Worm (Caenorhabditis elegans): ENCODE results near the gene T09A5.4.

The T09A5.4 gene

ce11 chrII:7863480-7864125 is 17.6 kb downstream of the T09A5.4 start (continued):
- TF ChIP-seq atf-7 (tag; optimal IDR thresholded peaks at IDR 0.05): no peak
- TF ChIP-seq F33H1.4 (GFP tag; IDR thresholded peaks at IDR 0.05): peak; percentile 71
- TF ChIP-seq ztf-26 (tag; optimal IDR thresholded peaks at IDR 0.05): no peak
- TF ChIP-seq lir-1 (GFP tag; conservative IDR thresholded peaks at IDR 0.05): no peak
- no peak for TF ChIP-seq let-526 (GFP tag; IDR thresholded peaks at IDR 0.05)
- TF ChIP-seq gei-17 (GFP tag; optimal IDR thresholded peaks at IDR 0.05): no peak
- TF ChIP-seq let-607 (tag; optimal IDR thresholded peaks at IDR 0.05): no peak
- no peak for TF ChIP-seq F52B5.7 (tag; optimal IDR thresholded peaks at IDR 0.05)
- no peak for TF ChIP-seq snpc-3.4 (tag; optimal IDR thresholded peaks at IDR 0.05)
- no peak for TF ChIP-seq ZK185.1 (tag; optimal IDR thresholded peaks at IDR 0.05; ENCODE audit: poor library complexity, severe bottlenecking)
- TF ChIP-seq attf-5 (GFP tag; optimal IDR thresholded peaks at IDR 0.05): no peak
- no peak for TF ChIP-seq B0035.1 (tag; optimal IDR thresholded peaks at IDR 0.05)
- TF ChIP-seq F55B11.4 (tag; optimal IDR thresholded peaks at IDR 0.05; ENCODE audit: borderline replicate concordance, insufficient read depth): no peak
- no peak for TF ChIP-seq xnd-1 (tag; optimal IDR thresholded peaks at IDR 0.05)
- no peak for TF ChIP-seq Y56A3A.18 (GFP tag; IDR thresholded peaks at IDR 0.05)
- 0 out of 2 replicates have a peak, but pooled peaks have one; percentile 11 for TF ChIP-seq Y67H2A.10 (GFP tag; conservative IDR thresholded peaks at IDR 0.05)
- no peak for TF ChIP-seq nfya-2 (GFP tag; IDR thresholded peaks at IDR 0.05)
- no peak for TF ChIP-seq cebp-1 (GFP tag; IDR thresholded peaks at IDR 0.05)
- peak; percentile 8 for TF ChIP-seq cebp-1 (tag; optimal IDR thresholded peaks at IDR 0.05)
- TF ChIP-seq mxl-1 (tag; optimal IDR thresholded peaks at IDR 0.05): no peak
- peak; percentile 21 for TF ChIP-seq chd-7 (tag; optimal IDR thresholded peaks at IDR 0.05)
- no peak for TF ChIP-seq nhr-179 (tag; optimal IDR thresholded peaks at IDR 0.05)
- TF ChIP-seq tlf-1 (GFP tag; optimal IDR thresholded peaks at IDR 0.05): no peak
- TF ChIP-seq egrh-3 (GFP tag; IDR thresholded peaks at IDR 0.05): peak; percentile 79; the same call in 1 of the 2 replicates
- TF ChIP-seq nhr-90 (tag; optimal IDR thresholded peaks at IDR 0.05): no peak
- no peak for TF ChIP-seq repo-1 (tag; optimal IDR thresholded peaks at IDR 0.05)
- no peak for TF ChIP-seq F23B12.7 (tag; optimal IDR thresholded peaks at IDR 0.05; ENCODE audit: insufficient read depth)
- peak; percentile 25 for TF ChIP-seq athp-1 (tag; optimal IDR thresholded peaks at IDR 0.05)
- TF ChIP-seq lsl-1 (GFP tag; optimal IDR thresholded peaks at IDR 0.05): peak; percentile 13
- TF ChIP-seq die-1 (tag; optimal IDR thresholded peaks at IDR 0.05): peak; percentile 9
- peak; percentile 59 for TF ChIP-seq hsf-1 (GFP tag; IDR thresholded peaks at IDR 0.05)
- TF ChIP-seq ekl-4 (GFP tag; IDR thresholded peaks at IDR 0.05): no peak
- TF ChIP-seq snpc-1.3 (tag; optimal IDR thresholded peaks at IDR 0.05; ENCODE audit: insufficient read depth): no peak
- no peak for TF ChIP-seq hlh-26 (GFP tag; conservative IDR thresholded peaks at IDR 0.05)
- no peak; the same call in 1 of the 2 replicates for TF ChIP-seq madf-8 (GFP tag; conservative IDR thresholded peaks at IDR 0.05)
- no peak for TF ChIP-seq lin-40 (tag; optimal IDR thresholded peaks at IDR 0.05)
- 0 out of 2 replicates have a peak, but pooled peaks have one; percentile 6 for TF ChIP-seq ztf-28 (GFP tag; IDR thresholded peaks at IDR 0.05)
- no peak for TF ChIP-seq rec-8 (tag; optimal IDR thresholded peaks at IDR 0.05)
- TF ChIP-seq dpl-1 (GFP tag; optimal IDR thresholded peaks at IDR 0.05): no peak
- peak; percentile 33; the same call in 1 of the 2 replicates for TF ChIP-seq madf-6 (GFP tag; IDR thresholded peaks at IDR 0.05)
- TF ChIP-seq him-1 (tag; optimal IDR thresholded peaks at IDR 0.05): peak; percentile 41
- no peak for TF ChIP-seq T07F8.4 (tag; optimal IDR thresholded peaks at IDR 0.05)
- no peak for TF ChIP-seq snpc-1.1 (tag; optimal IDR thresholded peaks at IDR 0.05; ENCODE audit: insufficient read depth)
- peak; percentile 59 for TF ChIP-seq efl-1 (GFP tag; optimal IDR thresholded peaks at IDR 0.05)
- no peak for TF ChIP-seq madf-10 (tag; optimal IDR thresholded peaks at IDR 0.05)
- TF ChIP-seq ztf-18 (tag; optimal IDR thresholded peaks at IDR 0.05): no peak
- TF ChIP-seq lin-35 (GFP tag; optimal IDR thresholded peaks at IDR 0.05): no peak

All from whole organism, young adult.